Fruit fly (Drosophila melanogaster) Kc167 (cell line): ENCODE measurements around the gene Rab8.

Experiments used
- Myc ChIP-seq: fragments of >200 bp; optimal IDR thresholded peaks from 2 replicates; lab custom pipeline; 2017; ENCODE audit warnings: missing external identifiers
- Sin3A ChIP-seq: fragments of >200 bp; optimal IDR thresholded peaks from 2 replicates; lab custom pipeline; 2018; ENCODE audit warnings: missing external identifiers
- h ChIP-seq: fragments of >200 bp; optimal IDR thresholded peaks from 3 replicates; lab custom pipeline; 2018; ENCODE audit warnings: missing external identifiers
- insv ChIP-seq: fragments of >200 bp; optimal IDR thresholded peaks from 3 replicates; lab custom pipeline; 2018; ENCODE audit warnings: missing external identifiers
- psq ChIP-seq: fragments of >200 bp; optimal IDR thresholded peaks from 2 replicates; lab custom pipeline; 2017; ENCODE audit warnings: missing external identifiers
- ttk ChIP-seq: sonication (Bioruptor generic); optimal IDR thresholded peaks from 2 replicates; lab custom pipeline; 2017; ENCODE audit warnings: missing external identifiers

Gene Rab8

DNA sequence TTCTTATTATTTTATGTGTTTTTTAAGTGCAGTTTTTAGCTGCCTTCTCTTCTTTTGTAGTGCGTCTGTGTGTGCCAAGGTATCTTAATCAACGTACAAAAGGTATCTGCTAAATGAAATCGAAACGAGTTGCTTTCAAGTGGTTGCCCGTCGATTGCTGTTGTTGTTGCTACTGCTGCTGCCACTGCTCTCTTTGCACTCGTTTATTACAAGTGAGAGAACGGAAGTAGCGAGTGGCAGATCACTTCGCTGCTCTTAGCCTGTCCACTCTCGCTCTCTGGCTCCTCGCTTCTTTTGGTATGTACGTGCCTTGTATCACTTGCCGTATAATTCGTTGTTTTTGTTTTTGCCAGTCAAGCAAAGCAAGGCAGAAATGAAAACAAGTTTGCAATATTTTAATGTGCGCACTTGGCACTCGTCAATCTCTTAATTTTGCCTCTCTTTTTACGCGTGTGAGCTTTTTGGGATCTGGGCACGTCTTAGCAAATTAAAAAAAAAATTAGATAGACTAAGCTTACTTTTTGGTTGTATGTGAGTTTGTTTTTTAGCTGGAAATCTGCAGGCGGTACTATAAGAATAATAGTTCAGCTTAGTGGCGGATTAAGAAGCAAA lies 25.5 kb upstream of the Rab8 start:
- TF ChIP-seq ttk (no peak), Sin3A (no peak), insv (lab: Kevin White, UChicago) (no peak), Myc (no peak), psq (no peak), h (lab: Kevin White, UChicago) (no peak)

DNA sequence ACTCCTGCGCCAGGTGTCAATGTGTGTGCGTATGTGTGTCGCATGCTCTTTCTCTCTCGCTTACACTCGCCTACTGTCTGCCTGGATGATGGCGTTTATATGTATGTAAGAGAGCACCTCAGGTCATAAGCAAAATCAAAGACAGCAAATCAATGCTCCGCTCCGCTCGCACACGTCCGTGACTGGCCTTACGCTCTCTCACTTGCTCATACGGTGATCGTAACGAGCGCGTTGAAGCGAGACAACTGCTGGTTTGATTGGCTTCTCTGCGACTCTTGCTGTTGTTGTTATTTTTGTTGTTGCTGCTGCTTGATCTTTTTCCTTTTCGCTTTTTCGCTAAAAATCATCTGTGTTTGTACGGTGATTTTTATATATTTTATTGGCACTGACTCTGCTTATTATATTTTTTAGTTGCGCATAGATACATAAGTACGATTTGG lies 24.7 kb upstream of the Rab8 start:
- TF ChIP-seq Sin3A: no peak
- TF ChIP-seq ttk: no peak
- no peak for TF ChIP-seq insv (lab: Kevin White, UChicago)
- no peak for TF ChIP-seq h (lab: Kevin White, UChicago)
- TF ChIP-seq psq: no peak
- no peak for TF ChIP-seq Myc

DNA sequence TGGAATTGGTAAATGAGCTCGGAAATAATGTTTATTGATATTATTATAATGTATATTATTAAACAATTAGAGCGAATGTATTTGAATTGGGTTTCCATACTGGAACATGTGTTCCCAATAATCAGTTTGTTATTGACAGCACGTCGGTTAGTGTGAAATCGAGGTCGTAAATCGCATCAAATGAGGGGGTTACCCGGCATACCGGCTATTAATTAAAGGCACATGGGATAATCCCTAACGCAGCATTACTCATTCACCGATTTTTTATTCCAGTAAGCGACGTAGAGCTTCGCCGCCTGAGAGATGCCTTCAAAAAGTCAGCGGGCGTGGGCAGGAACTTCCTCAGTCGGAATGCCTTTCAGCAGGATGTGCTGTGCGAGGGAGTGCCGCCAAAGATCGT lies 2.6 kb upstream of the Rab8 start:
- TF ChIP-seq Myc (no peak), ttk (no peak), h (lab: Kevin White, UChicago) (no peak), Sin3A (no peak), insv (lab: Kevin White, UChicago) (no peak), psq (no peak)

DNA sequence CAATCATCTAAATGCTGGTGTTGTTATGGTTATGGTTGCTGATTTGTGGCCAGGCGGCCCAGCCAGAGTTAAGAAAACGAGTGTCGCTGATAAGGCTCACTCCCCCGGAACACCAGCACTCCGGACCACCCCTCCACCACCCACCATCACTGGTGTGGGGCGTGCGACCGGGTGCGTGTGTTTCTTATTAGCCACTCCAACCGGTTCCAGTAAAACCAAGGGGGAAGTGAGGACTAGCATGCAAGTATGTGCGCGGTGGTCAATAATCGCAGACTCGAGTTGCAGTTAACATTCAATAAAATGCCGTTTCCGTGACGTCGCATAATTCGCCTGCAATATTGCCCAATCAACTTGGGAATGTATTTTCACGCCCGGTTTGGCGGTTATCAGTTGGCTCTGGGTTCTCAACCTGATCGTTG lies 1.6 kb upstream of the Rab8 start:
- TF ChIP-seq psq (no peak), Myc (no peak), insv (lab: Kevin White, UChicago) (no peak)

DNA sequence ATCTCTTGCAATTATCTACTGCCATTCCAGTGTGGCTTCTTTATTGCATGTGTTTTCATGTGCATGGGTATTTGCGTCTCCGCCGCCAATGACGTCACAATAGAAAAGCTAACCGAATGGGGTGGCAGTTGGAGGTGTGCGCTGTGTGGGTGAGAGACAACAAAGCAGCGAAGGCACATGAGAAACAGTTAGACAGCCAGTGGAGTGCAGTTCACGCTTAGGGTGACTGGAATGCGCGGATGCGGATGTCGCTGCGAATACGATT lies 721 bp upstream of the Rab8 start:
- no peak for TF ChIP-seq ttk
- no peak for TF ChIP-seq insv (lab: Kevin White, UChicago)
- no peak for TF ChIP-seq psq
- no peak for TF ChIP-seq h (lab: Kevin White, UChicago)
- no peak for TF ChIP-seq Myc
- TF ChIP-seq Sin3A: no peak

DNA sequence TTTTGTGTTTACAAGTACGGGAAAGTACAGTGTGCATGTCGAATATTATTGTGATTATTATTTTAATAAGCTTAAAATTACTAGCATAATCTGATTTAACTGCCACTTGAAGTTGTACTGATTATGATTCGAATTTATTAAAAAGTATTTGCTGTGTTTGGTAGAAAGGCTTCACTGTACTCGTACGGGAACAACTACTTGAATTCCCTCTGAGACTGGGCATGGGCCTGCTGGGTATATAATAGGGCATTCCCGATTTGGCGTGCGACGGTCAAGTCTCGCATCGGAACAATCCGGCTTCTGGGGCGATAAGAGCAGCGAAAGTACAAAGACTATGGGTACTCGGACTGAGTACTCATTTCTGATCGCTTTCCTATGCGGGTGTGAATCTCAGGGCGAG lies 1.2 kb downstream of the Rab8 start:
- TF ChIP-seq psq (no peak), ttk (no peak), insv (lab: Kevin White, UChicago) (no peak), Myc (no peak), h (lab: Kevin White, UChicago) (no peak), Sin3A (no peak)

DNA sequence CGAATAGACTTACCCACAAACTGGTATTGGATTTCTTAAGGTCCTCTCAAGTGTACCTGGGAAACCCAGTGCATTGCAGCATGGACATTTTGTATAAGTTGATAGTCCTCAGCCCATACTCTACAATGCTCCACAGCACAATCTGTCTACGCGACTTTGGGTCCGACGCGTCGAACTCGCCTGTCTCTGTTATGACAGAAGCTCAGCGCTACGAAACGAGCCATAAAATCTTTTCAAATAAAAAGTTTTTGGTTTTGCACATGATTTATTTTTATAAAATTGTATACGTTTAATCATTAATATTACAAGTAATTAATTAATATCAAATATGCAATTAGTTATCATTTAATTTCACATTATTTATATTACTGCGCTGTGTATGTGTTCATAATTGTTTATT lies 3.6 kb downstream of the Rab8 start:
- no peak for TF ChIP-seq Sin3A
- TF ChIP-seq insv (lab: Kevin White, UChicago): no peak

DNA sequence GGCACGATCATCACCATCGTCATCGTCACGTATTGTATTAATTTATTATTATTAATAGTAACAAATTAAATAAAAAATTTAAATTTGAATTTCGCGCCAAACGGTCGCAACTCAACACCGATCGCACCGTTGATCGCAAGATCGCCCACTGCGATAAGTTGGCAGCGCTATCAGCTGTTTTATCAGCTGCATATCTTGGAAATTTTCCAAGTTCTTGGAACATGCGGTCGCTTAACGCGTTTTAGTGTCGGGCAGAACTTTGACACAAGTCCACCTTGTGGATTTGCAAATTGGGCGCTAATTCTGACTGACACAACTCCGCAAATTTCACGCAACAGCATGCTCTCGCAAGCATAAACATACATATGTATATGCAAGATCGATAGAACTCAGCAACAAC lies 9.7 kb downstream of the Rab8 start:
- TF ChIP-seq psq (no peak), Myc (no peak), insv (lab: Kevin White, UChicago) (no peak), ttk (no peak)

DNA sequence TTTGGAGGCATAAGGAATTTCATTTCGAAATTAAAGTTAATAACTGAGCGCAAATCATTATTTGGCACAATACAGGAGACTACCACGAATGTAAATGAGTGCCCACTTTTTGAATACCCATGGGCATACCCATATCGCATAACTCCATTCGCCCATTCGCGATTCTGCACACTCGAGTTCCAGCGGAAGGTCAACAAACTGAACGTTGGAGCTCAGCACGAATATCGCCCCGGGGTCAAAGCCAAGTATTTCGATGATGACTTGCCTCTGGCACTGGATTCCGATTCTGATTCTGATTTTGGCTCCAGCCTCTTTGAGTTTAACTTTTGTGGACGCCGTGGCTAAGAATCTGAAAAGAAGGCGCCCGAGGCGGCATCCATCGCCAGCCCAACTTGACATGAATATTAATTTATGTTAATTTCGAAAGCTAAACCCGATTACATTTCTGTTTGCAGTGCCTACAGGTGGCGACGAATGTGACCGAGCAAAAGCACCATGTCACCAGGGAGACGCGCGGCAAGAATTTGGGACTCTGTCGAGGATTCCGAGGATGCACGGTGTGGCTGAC lies 12.9 kb downstream of the Rab8 start:
- TF ChIP-seq h (lab: Kevin White, UChicago) (no peak), Myc (no peak), ttk (no peak), psq (no peak), insv (lab: Kevin White, UChicago) (no peak), Sin3A (no peak)

DNA sequence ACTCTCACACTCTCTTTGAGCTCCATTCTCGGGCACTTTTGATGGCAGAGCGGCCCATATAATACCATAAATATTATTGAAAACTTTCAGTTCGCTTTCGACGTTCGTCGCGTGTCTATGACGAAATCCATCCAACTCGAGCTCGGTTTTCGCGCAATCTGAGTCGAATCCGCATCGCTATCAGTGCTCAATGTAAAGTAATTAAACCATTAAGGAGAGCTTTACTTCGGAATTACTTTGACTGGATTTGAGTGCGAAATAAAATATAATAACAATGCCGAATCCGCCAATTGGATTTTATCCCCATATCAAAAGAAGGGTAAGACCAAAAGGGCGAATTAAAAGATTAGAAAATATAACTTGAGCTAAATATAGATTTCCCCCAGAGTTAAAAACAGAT lies 22.8 kb downstream of the Rab8 start:
- TF ChIP-seq psq: no peak
- TF ChIP-seq ttk: no peak
- no peak for TF ChIP-seq h (lab: Kevin White, UChicago)
- TF ChIP-seq insv (lab: Kevin White, UChicago): no peak
- TF ChIP-seq Sin3A: no peak
- no peak for TF ChIP-seq Myc

DNA sequence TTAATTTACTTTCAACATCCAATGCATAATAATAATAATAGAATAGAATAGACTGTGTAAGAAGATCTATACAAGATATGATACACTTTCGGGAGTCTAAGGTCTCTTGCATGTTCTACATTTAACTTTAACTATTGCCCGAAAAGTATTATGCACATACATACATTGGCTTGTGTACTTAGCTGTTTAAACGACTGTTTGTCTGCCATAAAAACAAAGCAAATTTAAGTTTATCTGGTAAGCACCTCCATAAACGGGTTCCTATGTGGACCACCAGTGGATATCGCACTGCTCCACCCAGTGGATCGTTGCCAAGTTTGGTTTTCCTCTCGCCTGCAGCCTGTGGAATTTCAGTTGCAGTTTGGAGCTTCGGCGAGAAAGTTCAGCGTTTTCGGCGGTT lies 23.9 kb downstream of the Rab8 start:
- TF ChIP-seq psq: no peak
- no peak for TF ChIP-seq h (lab: Kevin White, UChicago)
- no peak for TF ChIP-seq insv (lab: Kevin White, UChicago)
- TF ChIP-seq Sin3A: no peak
- TF ChIP-seq ttk: no peak
- TF ChIP-seq Myc: no peak

DNA sequence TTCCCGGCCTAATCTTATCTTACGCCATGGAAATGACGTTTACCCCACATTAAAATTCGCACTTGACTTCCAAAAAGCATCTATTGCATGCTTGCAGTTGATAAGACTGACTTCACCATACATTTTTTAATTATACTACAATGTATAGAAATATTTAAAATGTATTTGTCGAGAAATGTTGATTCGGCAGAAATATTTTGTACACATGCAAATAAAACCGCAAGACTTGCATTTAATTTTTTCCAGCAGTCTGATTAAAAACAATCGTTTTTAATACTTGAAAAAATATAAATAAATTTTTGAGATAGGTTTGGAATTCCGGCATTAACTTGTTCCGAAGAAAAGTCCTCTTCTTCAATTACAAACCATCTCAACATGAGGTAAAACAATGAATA lies 25.0 kb downstream of the Rab8 start:
- TF ChIP-seq Sin3A (no peak), Myc (no peak), h (lab: Kevin White, UChicago) (no peak), insv (lab: Kevin White, UChicago) (no peak), ttk (no peak), psq (no peak)

DNA sequence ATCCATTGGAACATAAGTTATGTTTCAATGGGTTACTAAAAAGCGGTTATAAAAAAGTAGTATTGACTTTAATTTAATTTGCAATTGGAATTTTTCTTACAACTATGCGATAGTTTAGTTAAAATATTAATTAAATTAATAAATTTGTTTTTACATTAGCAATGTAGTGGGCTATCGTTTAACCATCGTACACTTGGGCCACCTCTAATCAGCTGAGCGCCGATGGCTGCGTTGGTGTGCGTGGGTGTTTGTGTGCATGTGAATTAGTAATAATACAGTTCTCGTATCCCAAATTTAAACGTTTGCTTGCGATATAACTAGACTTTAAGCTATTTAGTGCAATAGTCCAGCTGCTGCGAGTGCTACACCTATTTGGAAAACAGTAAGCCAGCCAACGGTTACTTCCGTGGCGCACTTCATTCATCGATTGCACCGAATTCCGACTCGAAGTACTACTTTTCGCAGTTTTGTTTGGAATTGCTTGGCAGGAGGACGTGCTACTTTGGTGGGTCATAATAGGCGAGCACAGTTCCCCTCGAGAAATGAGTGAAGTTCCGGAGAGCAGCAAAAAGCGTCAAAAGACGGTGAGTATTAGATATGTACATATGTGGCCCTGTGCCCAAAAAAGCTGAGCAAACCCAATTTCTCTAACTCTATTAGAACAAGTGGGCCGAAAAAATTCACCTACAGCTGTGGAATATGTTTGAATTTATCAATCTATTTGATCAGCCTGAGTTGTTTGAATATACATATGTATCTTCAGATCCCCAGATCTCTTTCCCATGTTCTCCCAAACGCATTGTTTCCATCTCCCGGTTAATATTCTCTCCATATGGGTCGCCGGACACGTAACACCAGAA lies 25.6 kb downstream of the Rab8 start, which contains the start of gene Papss:
TSS of gene Papss (plus strand) at position 247 of the 860 bp plus-strand sequence.
- TF ChIP-seq h (lab: Kevin White, UChicago) (no peak), ttk (no peak), insv (lab: Kevin White, UChicago) (no peak), psq (no peak), Myc (no peak), Sin3A (no peak)

DNA sequence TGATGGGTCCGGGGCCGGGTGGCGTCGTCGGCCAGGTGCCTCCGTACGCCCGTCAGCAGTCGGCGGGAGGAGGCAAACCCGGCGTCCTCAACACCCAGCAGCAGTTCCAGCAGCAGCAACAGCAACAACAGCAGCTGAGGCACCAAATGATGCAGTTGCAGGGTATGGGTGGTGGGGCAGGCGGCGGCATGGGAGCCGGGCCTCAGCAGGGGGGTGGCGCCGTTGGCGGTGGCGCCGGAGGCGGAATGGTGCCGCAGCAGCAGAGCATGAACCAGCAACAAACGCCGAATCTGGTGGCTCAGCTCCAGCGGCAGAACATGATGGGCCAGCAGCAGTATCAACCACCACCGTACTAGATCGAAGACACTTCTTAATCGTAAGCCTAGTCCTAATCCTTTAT lies 26.4 kb downstream of the Rab8 start:
- no peak for TF ChIP-seq psq
- TF ChIP-seq h (lab: Kevin White, UChicago): no peak
- no peak for TF ChIP-seq Sin3A
- TF ChIP-seq Myc: no peak
- TF ChIP-seq insv (lab: Kevin White, UChicago): no peak
- no peak for TF ChIP-seq ttk
